Worm (Caenorhabditis elegans) whole organism, L4 larva: ENCODE measurements around the gene F07F6.2.
A peak's percentile ranks its signal among the peaks of the same experiment; 100 is the strongest.

Experiments used
- F26F4.8 ChIP-seq: fragments of 200-800 bp; sonication (Bioruptor generic); conservative IDR thresholded peaks from 2 replicates; pipeline ENCODE4 v1.3.6; 2022; ENCODE audit warnings: missing genetic modification characterization, missing compliant biosample characterization
- Y48G9A.11 ChIP-seq: fragments of 200-800 bp; sonication (Bioruptor generic); IDR thresholded peaks from 2 replicates; pipeline ENCODE4 v1.3.6; 2022; ENCODE audit warnings: missing genetic modification reagents, missing genetic modification characterization, missing compliant biosample characterization
- Y75B8A.6 ChIP-seq: fragments of 200-800 bp; sonication (Bioruptor generic); IDR thresholded peaks from 2 replicates; pipeline ENCODE4 v1.3.6; 2022; ENCODE audit warnings: missing genetic modification reagents, missing genetic modification characterization, missing compliant biosample characterization
- aly-2 ChIP-seq: sonication (generic microtip); optimal IDR thresholded peaks from 2 replicates; lab custom pipeline; 2018; ENCODE audit warnings: missing biosample characterization, missing genetic modification characterization
- ceh-28 ChIP-seq: fragments of 150-350 bp; optimal IDR thresholded peaks from 2 replicates; lab custom pipeline; 2014; ENCODE audit warnings: missing biosample characterization, missing genetic modification reagents, missing genetic modification characterization
- daf-12 ChIP-seq: fragments of 150-350 bp; optimal IDR thresholded peaks from 2 replicates; lab custom pipeline; 2014; ENCODE audit warnings: missing biosample characterization, missing genetic modification reagents, missing genetic modification characterization
- daf-19 ChIP-seq: fragments of 200-800 bp; sonication (Bioruptor generic); conservative IDR thresholded peaks from 2 replicates; pipeline ENCODE4 v1.3.6; 2022; ENCODE audit warnings: missing genetic modification characterization, missing compliant biosample characterization
- daf-8 ChIP-seq: fragments of 200-800 bp; sonication (Bioruptor generic); IDR thresholded peaks from 2 replicates; pipeline ENCODE4 v1.3.6; 2022; ENCODE audit warnings: missing genetic modification characterization, missing compliant biosample characterization
- dmd-8 ChIP-seq: fragments of 200-800 bp; sonication (Bioruptor generic); IDR thresholded peaks from 2 replicates; pipeline ENCODE4 v1.3.6; 2022; ENCODE audit warnings: missing genetic modification characterization, missing compliant biosample characterization
- dpl-1 ChIP-seq: fragments of 150-350 bp; optimal IDR thresholded peaks from 2 replicates; lab custom pipeline; 2014; ENCODE audit warnings: missing biosample characterization, missing genetic modification reagents, missing genetic modification characterization
- duxl-1 ChIP-seq: sonication (generic microtip); optimal IDR thresholded peaks from 2 replicates; lab custom pipeline; 2016; ENCODE audit warnings: mild to moderate bottlenecking, missing genetic modification characterization, moderate library complexity, missing compliant biosample characterization; ENCODE audit not compliant: poor library complexity
- egl-43 ChIP-seq: fragments of 200-800 bp; sonication (Bioruptor generic); IDR thresholded peaks from 2 replicates; pipeline ENCODE4 v1.3.6; 2022; ENCODE audit warnings: missing genetic modification reagents, missing genetic modification characterization, missing compliant biosample characterization
- hif-1 ChIP-seq, 2 experiments: sonication (generic microtip); optimal IDR thresholded peaks; 2 replicates each; lab custom pipeline; 2016 to 2017; ENCODE audit warnings: missing compliant biosample characterization in 2 of 2, missing genetic modification characterization in 2 of 2, missing genetic modification reagents in 2 of 2, missing genotype in 2 of 2, mild to moderate bottlenecking in 1 of 2
- hlh-11 ChIP-seq: fragments of 200-800 bp; sonication (Bioruptor generic); optimal IDR thresholded peaks from 2 replicates; lab custom pipeline; 2018; ENCODE audit warnings: mild to moderate bottlenecking, missing genetic modification characterization, missing compliant biosample characterization
- lin-29 ChIP-seq: fragments of 200-800 bp; sonication (Bioruptor generic); IDR thresholded peaks from 2 replicates; pipeline ENCODE4 v1.3.6; 2022; ENCODE audit warnings: missing genetic modification reagents, missing genetic modification characterization, missing compliant biosample characterization
- lin-39 ChIP-seq: fragments of 150-350 bp; optimal IDR thresholded peaks from 2 replicates; lab custom pipeline; 2014; ENCODE audit warnings: missing biosample characterization, missing genetic modification reagents, missing genetic modification characterization
- mxl-3 ChIP-seq: fragments of 200-800 bp; sonication (Bioruptor generic); optimal IDR thresholded peaks from 2 replicates; lab custom pipeline; 2018; ENCODE audit warnings: mild to moderate bottlenecking, missing genetic modification characterization, missing compliant biosample characterization
- nhr-102 ChIP-seq: sonication (generic microtip); optimal IDR thresholded peaks from 2 replicates; lab custom pipeline; 2016; ENCODE audit warnings: mild to moderate bottlenecking, missing genetic modification characterization, moderate library complexity, missing compliant biosample characterization
- nhr-11 ChIP-seq: fragments of 150-350 bp; optimal IDR thresholded peaks from 2 replicates; lab custom pipeline; 2014; ENCODE audit warnings: missing biosample characterization, missing genetic modification characterization
- nhr-111 ChIP-seq: fragments of 200-800 bp; sonication (Bioruptor generic); optimal IDR thresholded peaks from 2 replicates; lab custom pipeline; 2018; ENCODE audit warnings: mild to moderate bottlenecking, missing genetic modification characterization, missing compliant biosample characterization
- nhr-25 ChIP-seq: sonication (generic microtip); optimal IDR thresholded peaks from 2 replicates; lab custom pipeline; 2017; ENCODE audit warnings: missing genetic modification characterization, mild to moderate bottlenecking, missing compliant biosample characterization, antibody characterized with exemption, moderate library complexity, borderline replicate concordance; ENCODE audit not compliant: insufficient read depth
- nhr-42 ChIP-seq: fragments of 200-800 bp; sonication (Bioruptor generic); IDR thresholded peaks from 2 replicates; pipeline ENCODE4 v1.3.6; 2022; ENCODE audit warnings: missing genetic modification characterization, missing compliant biosample characterization
- nhr-6 ChIP-seq: fragments of 150-350 bp; optimal IDR thresholded peaks from 2 replicates; lab custom pipeline; 2014; ENCODE audit warnings: missing biosample characterization, missing genetic modification characterization
- php-3 ChIP-seq: fragments of 200-800 bp; sonication (Bioruptor generic); IDR thresholded peaks from 2 replicates; pipeline ENCODE4 v1.3.6; 2022; ENCODE audit warnings: missing genetic modification reagents, missing genetic modification characterization, missing compliant biosample characterization
- tag-97 ChIP-seq: fragments of 200-800 bp; sonication (Bioruptor generic); IDR thresholded peaks from 2 replicates; pipeline ENCODE4 v1.3.6; 2022; ENCODE audit warnings: missing genetic modification characterization, missing compliant biosample characterization
- tra-1 ChIP-seq: fragments of 200-800 bp; sonication (Bioruptor generic); IDR thresholded peaks from 2 replicates; pipeline ENCODE4 v1.3.6; 2022; ENCODE audit warnings: missing genetic modification reagents, missing genetic modification characterization, missing compliant biosample characterization
- unc-39 ChIP-seq: sonication (generic microtip); optimal IDR thresholded peaks from 2 replicates; lab custom pipeline; 2017; ENCODE audit warnings: missing biosample characterization, missing genetic modification characterization
- unc-62 ChIP-seq, 3 experiments: fragments of 150-350 bp in 1 of 3; sonication (generic microtip); optimal IDR thresholded peaks in 2 of 3; peaks in 1 of 3; 1 replicate in 1 of 3; 2 replicates in 2 of 3; lab custom pipeline; 2014 to 2017; ENCODE audit warnings: missing biosample characterization in 3 of 3, missing genetic modification characterization in 3 of 3, missing genetic modification reagents in 3 of 3, missing genotype in 1 of 3
- zfp-2 ChIP-seq: sonication (generic microtip); optimal IDR thresholded peaks from 2 replicates; lab custom pipeline; 2016; ENCODE audit warnings: mild to moderate bottlenecking, missing genetic modification characterization, missing compliant biosample characterization

Gene F07F6.2

ce11 chrII:5414040-5414439, 16.0 kb upstream of the F07F6.2 start, which contains the start of the genes EEED8.14 and EEED8.3:
EEED8.14 (minus strand) TSS chrII:5414052.
EEED8.3 (plus strand) TSS chrII:5414276.
- TF ChIP-seq tra-1 (GFP tag; lab: Robert Waterston, UW), result no peak
- no peak for TF ChIP-seq dpl-1 (GFP tag; lab: Kevin White, UChicago)
- TF ChIP-seq lin-29 (GFP tag; lab: Robert Waterston, UW), result no peak
- no peak for TF ChIP-seq duxl-1 (tag; lab: Kevin White, UChicago)
- TF ChIP-seq F26F4.8 (GFP tag; lab: Robert Waterston, UW), result no peak

ce11 chrII:5416204-5416764, 13.7 kb upstream of the F07F6.2 start, which contains the start of gene EEED8.2:
EEED8.2 (plus strand) TSS chrII:5416714.
- no peak for TF ChIP-seq hif-1 (tag; optimal IDR thresholded peaks at IDR 0.05; lab: Kevin White, UChicago)
- peak in 1 of 2 experiments; percentile 90 for TF ChIP-seq unc-62 (GFP tag; optimal IDR thresholded peaks at IDR 0.05 in 1 of 2; lab: Kevin White, UChicago)
- no peak for TF ChIP-seq unc-62 (tag; optimal IDR thresholded peaks at IDR 0.05; lab: Kevin White, UChicago)
- TF ChIP-seq egl-43 (GFP tag; lab: Robert Waterston, UW), result no peak
- TF ChIP-seq unc-39 (tag; lab: Kevin White, UChicago), result no peak

ce11 chrII:5417905-5418304, 12.1 kb upstream of the F07F6.2 start:
- TF ChIP-seq nhr-111 (GFP tag; lab: Kevin White, UChicago) (no peak), tag-97 (GFP tag; lab: Robert Waterston, UW) (no peak), dmd-8 (GFP tag; lab: Robert Waterston, UW) (no peak), duxl-1 (tag; lab: Kevin White, UChicago) (no peak), daf-19 (no peak), ceh-28 (tag; lab: Kevin White, UChicago) (no peak), nhr-11 (no peak), Y75B8A.6 (GFP tag; lab: Robert Waterston, UW) (no peak), aly-2 (no peak), daf-12 (tag; lab: Kevin White, UChicago) (no peak), nhr-6 (tag; lab: Kevin White, UChicago) (no peak), php-3 (GFP tag; lab: Robert Waterston, UW) (no peak), zfp-2 (tag; lab: Kevin White, UChicago) (no peak), nhr-25 (no peak)
- TF ChIP-seq, all 104 proteins: peak for 0

- no peak for TF ChIP-seq hif-1 (tag; optimal IDR thresholded peaks at IDR 0.05; lab: Kevin White, UChicago)
- TF ChIP-seq lin-39 (tag; lab: Kevin White, UChicago), result no peak
- no peak for TF ChIP-seq nhr-102 (tag; lab: Kevin White, UChicago)
- no peak for TF ChIP-seq mxl-3 (GFP tag; lab: Kevin White, UChicago)
- TF ChIP-seq hlh-11 (tag; lab: Kevin White, UChicago), result no peak
- no peak for TF ChIP-seq Y48G9A.11 (GFP tag; lab: Robert Waterston, UW)
- TF ChIP-seq daf-12 (tag; lab: Kevin White, UChicago), result no peak
- no peak for TF ChIP-seq daf-8
- TF ChIP-seq, all 104 proteins: peak for 0
Observed at ce11 chrII:5418317-5418716, 11.7 kb upstream of the F07F6.2 start.

- TF ChIP-seq nhr-42 (GFP tag; lab: Robert Waterston, UW) (no peak), unc-62 (GFP tag; optimal IDR thresholded peaks at IDR 0.05 in 1 of 2; lab: Kevin White, UChicago) (peak in 1 of 2 experiments; percentile 57), unc-62 (tag; optimal IDR thresholded peaks at IDR 0.05; lab: Kevin White, UChicago) (no peak)
Observed at ce11 chrII:5418929-5419328, 11.1 kb upstream of the F07F6.2 start, which contains the start of gene EEED8.15. EEED8.15 (plus strand) TSS chrII:5419229.
